Fruit fly (Drosophila melanogaster): ENCODE measurements around the gene CG7382.

Gene CG7382

DNA sequence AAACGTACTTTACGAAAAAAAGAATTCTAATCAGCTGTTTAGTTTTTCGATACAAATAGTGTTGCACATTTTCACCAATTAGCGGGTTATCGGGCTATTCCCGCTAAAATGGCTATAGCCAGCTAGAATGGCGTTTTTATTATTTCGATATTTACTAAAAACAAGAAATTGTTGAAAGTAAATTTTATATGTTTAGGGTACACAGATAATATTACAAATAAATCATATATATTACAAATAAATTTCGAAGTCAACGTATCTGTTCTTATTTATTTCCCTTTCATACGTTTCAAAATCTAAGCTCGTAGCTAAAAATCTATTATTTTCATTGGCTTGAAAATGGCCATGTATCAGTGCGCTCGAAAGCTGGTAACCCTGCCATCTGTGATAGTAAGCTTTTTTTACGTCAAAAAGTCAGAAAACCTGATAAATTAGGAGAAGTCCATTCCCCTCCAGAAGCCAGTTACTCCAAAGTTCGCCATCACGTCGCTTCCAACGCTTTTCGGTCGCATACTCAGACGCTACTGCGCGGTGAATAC is at the start of gene CG7382, which contains the start of gene cl (continued):
- no peak for TF ChIP-seq shn (GFP tag; optimal IDR thresholded peaks at IDR 0.05)
- peak; percentile 61; the same call in 1 of the 2 replicates for TF ChIP-seq CG31441 (GFP tag; IDR thresholded peaks at IDR 0.05)
- TF ChIP-seq luna (GFP tag; optimal IDR thresholded peaks at IDR 0.05), result no peak
- no peak for TF ChIP-seq Kr (GFP tag; optimal IDR thresholded peaks at IDR 0.05)
- no peak for TF ChIP-seq CG33213 (GFP tag; optimal IDR thresholded peaks at IDR 0.05)
- no peak for TF ChIP-seq amos (GFP tag; IDR thresholded peaks at IDR 0.05; ENCODE audit: partially characterized antibody)
- TF ChIP-seq CG4854 (GFP tag; optimal IDR thresholded peaks at IDR 0.05), result no peak
- no peak for TF ChIP-seq CG1233 (GFP tag; optimal IDR thresholded peaks at IDR 0.05)
- TF ChIP-seq Hsf (GFP tag; optimal IDR thresholded peaks at IDR 0.05), result peak; percentile 24
- no peak for TF ChIP-seq Ravus (GFP tag; IDR thresholded peaks at IDR 0.05)
- TF ChIP-seq CG2678 (tag; optimal IDR thresholded peaks at IDR 0.05), result no peak
- no peak for TF ChIP-seq CG14860 (GFP tag; IDR thresholded peaks at IDR 0.05; ENCODE audit: partially characterized antibody)
- TF ChIP-seq H2.0 (GFP tag; IDR thresholded peaks at IDR 0.05), result no peak
- no peak for TF ChIP-seq CG4282 (GFP tag; optimal IDR thresholded peaks at IDR 0.05)
- no peak for TF ChIP-seq caup (GFP tag; optimal IDR thresholded peaks at IDR 0.05; ENCODE audit: severe bottlenecking)
- TF ChIP-seq lola (GFP tag; optimal IDR thresholded peaks at IDR 0.05), result peak in 1 of 3 experiments; percentile 54
- TF ChIP-seq CG12219 (GFP tag; optimal IDR thresholded peaks at IDR 0.05), result no peak
- TF ChIP-seq Taf1 (GFP tag; IDR thresholded peaks at IDR 0.05), result no peak
- TF ChIP-seq cg (GFP tag; optimal IDR thresholded peaks at IDR 0.05), result no peak
- TF ChIP-seq CG42726 (GFP tag; IDR thresholded peaks at IDR 0.05; ENCODE audit: partially characterized antibody), result no peak
- peak; percentile 20; the same call in 1 of the 2 replicates for TF ChIP-seq CG4404 (GFP tag; IDR thresholded peaks at IDR 0.05)
- peak; percentile 11 for TF ChIP-seq fd3F (GFP tag; optimal IDR thresholded peaks at IDR 0.05)
- peak; percentile 31 for TF ChIP-seq HLH54F (GFP tag; optimal IDR thresholded peaks at IDR 0.05)
- TF ChIP-seq Rfx (GFP tag; IDR thresholded peaks at IDR 0.05), result peak; percentile 40; the same call in 1 of the 2 replicates
- TF ChIP-seq tx (GFP tag; optimal IDR thresholded peaks at IDR 0.05), result no peak
- no peak for TF ChIP-seq bigmax (GFP tag; optimal IDR thresholded peaks at IDR 0.05)
- TF ChIP-seq Neu2 (GFP tag; optimal IDR thresholded peaks at IDR 0.05; ENCODE audit: borderline replicate concordance), result no peak
- TF ChIP-seq inv (GFP tag; IDR thresholded peaks at IDR 0.05; ENCODE audit: partially characterized antibody), result no peak
- peak; percentile 54 for TF ChIP-seq az2 (GFP tag; optimal IDR thresholded peaks at IDR 0.05)
- TF ChIP-seq cato (GFP tag; optimal IDR thresholded peaks at IDR 0.05; ENCODE audit: borderline replicate concordance), result no peak
- TF ChIP-seq insv (GFP tag; optimal IDR thresholded peaks at IDR 0.05), result no peak
- peak; percentile 73 for TF ChIP-seq CG13424 (tag; optimal IDR thresholded peaks at IDR 0.05)
- no peak for TF ChIP-seq dimm (GFP tag; IDR thresholded peaks at IDR 0.05)
- TF ChIP-seq vvl (GFP tag; IDR thresholded peaks at IDR 0.05), result no peak
- TF ChIP-seq CG16813 (GFP tag; IDR thresholded peaks at IDR 0.05; ENCODE audit: partially characterized antibody), result no peak
- TF ChIP-seq CG30403 (GFP tag; optimal IDR thresholded peaks at IDR 0.05), result peak; percentile 70
- peak; percentile 56 for TF ChIP-seq CG18262 (tag; optimal IDR thresholded peaks at IDR 0.05)
- no peak for TF ChIP-seq Dad (GFP tag; optimal IDR thresholded peaks at IDR 0.05)
- TF ChIP-seq salm (tag; optimal IDR thresholded peaks at IDR 0.05), result no peak
- TF ChIP-seq repo (GFP tag; optimal IDR thresholded peaks at IDR 0.05), result no peak
- TF ChIP-seq ara (GFP tag; IDR thresholded peaks at IDR 0.05), result no peak
- no peak for TF ChIP-seq CG12236 (GFP tag; optimal IDR thresholded peaks at IDR 0.05)
- no peak for TF ChIP-seq CG34422 (GFP tag; IDR thresholded peaks at IDR 0.05)
- no peak for TF ChIP-seq kah (GFP tag; optimal IDR thresholded peaks at IDR 0.05)
- TF ChIP-seq wor (GFP tag; IDR thresholded peaks at IDR 0.05), result no peak
- no peak for TF ChIP-seq CG16779 (GFP tag; IDR thresholded peaks at IDR 0.05)
- no peak for TF ChIP-seq Nf-YA (GFP tag; IDR thresholded peaks at IDR 0.05)
- no peak for TF ChIP-seq PHDP (tag; optimal IDR thresholded peaks at IDR 0.05)
- TF ChIP-seq esg (GFP tag; conservative IDR thresholded peaks at IDR 0.05), result no peak
- TF ChIP-seq CG14667 (GFP tag; IDR thresholded peaks at IDR 0.05), result no peak
- TF ChIP-seq Rx (GFP tag; IDR thresholded peaks at IDR 0.05), result no peak

Data from whole organism, embryonic.